Worm (Caenorhabditis elegans) whole organism, L4/young adult: ENCODE measurements around the gene F52G3.8.

Experiments
- W03F9.2 ChIP-seq: fragments of 150-350 bp; optimal IDR thresholded peaks from 2 replicates; lab custom pipeline; 2014; ENCODE audit warnings: missing biosample characterization, missing genetic modification characterization
- dao-5 ChIP-seq: sonication (generic microtip); optimal IDR thresholded peaks from 2 replicates; lab custom pipeline; 2016; ENCODE audit warnings: missing genotype, missing genetic modification characterization, moderate library complexity, missing compliant biosample characterization
- him-1 ChIP-seq: sonication (generic microtip); optimal IDR thresholded peaks from 2 replicates; lab custom pipeline; 2016; ENCODE audit warnings: missing genotype, missing genetic modification reagents, missing genetic modification characterization, missing compliant biosample characterization

F52G3.8 gene

ce11 chrX:16952859-16953258 lies at the start of gene F52G3.8:
Gene F52G3.8 (minus strand): TSS chrX:16952959.
- no peak for TF ChIP-seq W03F9.2 (tag; lab: Kevin White, UChicago)
- no peak for TF ChIP-seq dao-5
- no peak for TF ChIP-seq him-1 (tag; lab: Kevin White, UChicago)

ce11 chrX:17002149-17002548 lies 49.4 kb upstream of the F52G3.8 start:
- TF ChIP-seq W03F9.2 (tag; lab: Kevin White, UChicago) (no peak), him-1 (tag; lab: Kevin White, UChicago) (no peak), dao-5 (no peak)

- TF ChIP-seq W03F9.2 (tag; lab: Kevin White, UChicago) (no peak), him-1 (tag; lab: Kevin White, UChicago) (no peak), dao-5 (no peak)
Observed at ce11 chrX:16999649-17000048, 46.9 kb upstream of the F52G3.8 start.

- TF ChIP-seq W03F9.2 (tag; lab: Kevin White, UChicago) (no peak), dao-5 (no peak), him-1 (tag; lab: Kevin White, UChicago) (no peak)
Observed at ce11 chrX:16998981-16999380, 46.2 kb upstream of the F52G3.8 start.

ce11 chrX:16998003-16998402 lies 45.2 kb upstream of the F52G3.8 start:
- TF ChIP-seq W03F9.2 (tag; lab: Kevin White, UChicago) (no peak), him-1 (tag; lab: Kevin White, UChicago) (no peak), dao-5 (no peak)

- no peak for TF ChIP-seq him-1 (tag; lab: Kevin White, UChicago)
- TF ChIP-seq W03F9.2 (tag; lab: Kevin White, UChicago), result peak; percentile 12
Observed at ce11 chrX:16995886-16996283, 43.1 kb upstream of the F52G3.8 start.

ce11 chrX:16995149-16995885 lies 42.6 kb upstream of the F52G3.8 start:
- TF ChIP-seq him-1 (tag; lab: Kevin White, UChicago) (no peak), W03F9.2 (tag; lab: Kevin White, UChicago) (no peak), dao-5 (no peak)

- no peak for TF ChIP-seq him-1 (tag; lab: Kevin White, UChicago)
- no peak for TF ChIP-seq W03F9.2 (tag; lab: Kevin White, UChicago)
- no peak for TF ChIP-seq dao-5
Observed at ce11 chrX:16994417-16994816, 41.7 kb upstream of the F52G3.8 start.

ce11 chrX:16993524-16993923 lies 40.8 kb upstream of the F52G3.8 start:
- TF ChIP-seq dao-5 (no peak), W03F9.2 (tag; lab: Kevin White, UChicago) (no peak), him-1 (tag; lab: Kevin White, UChicago) (no peak)

- no peak for TF ChIP-seq him-1 (tag; lab: Kevin White, UChicago)
- TF ChIP-seq W03F9.2 (tag; lab: Kevin White, UChicago), result no peak
- TF ChIP-seq dao-5, result no peak
Observed at ce11 chrX:16991437-16991836, 38.7 kb upstream of the F52G3.8 start.

ce11 chrX:16988367-16988766 lies 35.6 kb upstream of the F52G3.8 start:
- TF ChIP-seq dao-5 (no peak), him-1 (tag; lab: Kevin White, UChicago) (no peak), W03F9.2 (tag; lab: Kevin White, UChicago) (no peak)

- no peak for TF ChIP-seq W03F9.2 (tag; lab: Kevin White, UChicago)
- TF ChIP-seq him-1 (tag; lab: Kevin White, UChicago), result no peak
- no peak for TF ChIP-seq dao-5
Observed at ce11 chrX:16978308-16978707, 25.5 kb upstream of the F52G3.8 start, which contains the start of gene mbl-1. Gene mbl-1 (plus strand): TSS chrX:16978608.

- TF ChIP-seq W03F9.2 (tag; lab: Kevin White, UChicago), result no peak
- no peak for TF ChIP-seq dao-5
- TF ChIP-seq him-1 (tag; lab: Kevin White, UChicago), result no peak
Observed at ce11 chrX:16976043-16976442, 23.3 kb upstream of the F52G3.8 start, which contains the start of gene F52G3.5. Gene F52G3.5 (minus strand): TSS chrX:16976143.

- TF ChIP-seq W03F9.2 (tag; lab: Kevin White, UChicago) (no peak), him-1 (tag; lab: Kevin White, UChicago) (no peak), dao-5 (no peak)
Observed at ce11 chrX:16967813-16968212, 15.1 kb upstream of the F52G3.8 start.

ce11 chrX:16965888-16966287 lies 13.1 kb upstream of the F52G3.8 start:
- TF ChIP-seq him-1 (tag; lab: Kevin White, UChicago) (no peak), dao-5 (no peak)
